4 worm cellular contexts compared by ENCODE assay signal in the genomic region with DNA sequence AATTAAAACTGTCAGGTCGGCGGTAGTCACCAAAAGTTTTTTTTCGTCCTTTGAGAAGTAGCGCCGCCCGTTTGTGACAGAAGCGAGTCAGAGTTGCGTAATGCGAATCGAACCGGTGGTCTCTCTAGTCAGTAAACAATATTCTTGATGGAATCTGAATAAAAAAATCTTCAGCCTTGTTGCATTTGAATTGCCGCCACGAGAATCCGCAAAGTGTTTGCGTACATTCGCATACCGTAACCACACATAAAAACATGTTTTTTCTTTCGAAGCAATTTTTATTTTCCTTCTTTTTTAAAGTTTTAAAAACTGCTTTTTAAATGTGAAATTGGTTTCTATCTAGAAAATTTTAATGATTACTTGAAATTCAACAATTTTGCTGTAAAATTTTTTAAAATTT.
TF ChIP-seq lines count a peak whose summit lies in the region.

No protein-coding gene starts in this region.

TF ChIP-seq in whole organism, L1 larva, 84 proteins besides CTCF, POLR2A, EP300 and RAD21:
- peak in 1 of 2 experiments; percentile 41 for TF ChIP-seq lin-35 (GFP tag; optimal IDR thresholded peaks at IDR 0.05; lab: Kevin White, UChicago)
- no peak for TF ChIP-seq tbx-2 (tag; optimal IDR thresholded peaks at IDR 0.05; lab: Kevin White, UChicago)
- TF ChIP-seq ceh-8 (GFP tag; optimal IDR thresholded peaks at IDR 0.05; lab: Kevin White, UChicago): no peak
- TF ChIP-seq lin-15B (tag; optimal IDR thresholded peaks at IDR 0.05; lab: Kevin White, UChicago): no peak
- peak in 1 of 2 experiments; percentile 17 for TF ChIP-seq efl-1 (optimal IDR thresholded peaks at IDR 0.05; lab: Kevin White, UChicago)
- TF ChIP-seq efl-1 (GFP tag; optimal IDR thresholded peaks at IDR 0.05 in 1 of 2; lab: Kevin White, UChicago): peak; percentile 51 to 72
- TF ChIP-seq dpl-1 (GFP tag; optimal IDR thresholded peaks at IDR 0.05; lab: Kevin White, UChicago): peak in 2 of 3 experiments; percentile 32 to 45
- peak in 1 of 2 experiments; percentile 76 for TF ChIP-seq lsy-2 (tag; optimal IDR thresholded peaks at IDR 0.05; lab: Kevin White, UChicago)
TF ChIP-seq in whole organism, L1 larva: peak in this region for 4.

TF ChIP-seq in whole organism, L4 larva, 104 proteins besides CTCF, POLR2A, EP300 and RAD21:
- peak in 1 of 2 experiments; percentile 52 for TF ChIP-seq lsy-2 (tag; optimal IDR thresholded peaks at IDR 0.05; lab: Kevin White, UChicago)
- no peak for TF ChIP-seq nhr-48 (tag; optimal IDR thresholded peaks at IDR 0.05; lab: Kevin White, UChicago)
- peak; percentile 17 for TF ChIP-seq dpl-1 (GFP tag; optimal IDR thresholded peaks at IDR 0.05; lab: Kevin White, UChicago)

TF ChIP-seq in whole organism, mixed stage, embryonic, 35 proteins besides CTCF, POLR2A, EP300 and RAD21:
- TF ChIP-seq snpc-4 (tag; optimal IDR thresholded peaks at IDR 0.05; lab: Kevin White, UChicago) (no peak), drap-1 (GFP tag; optimal IDR thresholded peaks at IDR 0.05; lab: Kevin White, UChicago) (no peak), ceh-39 (tag; optimal IDR thresholded peaks at IDR 0.05; lab: Kevin White, UChicago) (no peak), nhr-28 (tag; optimal IDR thresholded peaks at IDR 0.05; lab: Kevin White, UChicago) (no peak), lsy-2 (tag; optimal IDR thresholded peaks at IDR 0.05; lab: Kevin White, UChicago) (peak; percentile 63)

TF ChIP-seq in whole organism, young adult, 124 proteins besides CTCF, POLR2A, EP300 and RAD21:
- no peak for TF ChIP-seq lin-35 (GFP tag; optimal IDR thresholded peaks at IDR 0.05; lab: Kevin White, UChicago)
- TF ChIP-seq snpc-4 (GFP tag; optimal IDR thresholded peaks at IDR 0.05; lab: Kevin White, UChicago): no peak
- TF ChIP-seq snpc-4 (tag; optimal IDR thresholded peaks at IDR 0.05; lab: Kevin White, UChicago): no peak
- no peak for TF ChIP-seq T26A5.8 (tag; optimal IDR thresholded peaks at IDR 0.05; lab: Kevin White, UChicago)
- no peak for TF ChIP-seq B0336.3 (GFP tag; IDR thresholded peaks at IDR 0.05; lab: Robert Waterston, UW)
- no peak for TF ChIP-seq B0019.2 (GFP tag; conservative IDR thresholded peaks at IDR 0.05; lab: Robert Waterston, UW)
- no peak for TF ChIP-seq B0035.1 (tag; optimal IDR thresholded peaks at IDR 0.05; lab: Kevin White, UChicago)
- no peak for TF ChIP-seq ekl-4 (GFP tag; IDR thresholded peaks at IDR 0.05; lab: Robert Waterston, UW)
- no peak for TF ChIP-seq F55B11.4 (tag; optimal IDR thresholded peaks at IDR 0.05; lab: Kevin White, UChicago; ENCODE audit: borderline replicate concordance, insufficient read depth)
- no peak for TF ChIP-seq F57A8.1 (GFP tag; optimal IDR thresholded peaks at IDR 0.05; lab: Kevin White, UChicago)
- TF ChIP-seq attf-6 (GFP tag; IDR thresholded peaks at IDR 0.05; lab: Robert Waterston, UW): no peak
- TF ChIP-seq lsl-1 (GFP tag; optimal IDR thresholded peaks at IDR 0.05; lab: Kevin White, UChicago): peak; percentile 76
- no peak for TF ChIP-seq B0261.1 (tag; optimal IDR thresholded peaks at IDR 0.05; lab: Kevin White, UChicago)
- TF ChIP-seq efl-1 (GFP tag; optimal IDR thresholded peaks at IDR 0.05; lab: Kevin White, UChicago): peak; percentile 67
- TF ChIP-seq lin-54 (GFP tag; optimal IDR thresholded peaks at IDR 0.05; lab: Kevin White, UChicago): peak; percentile 77
- no peak for TF ChIP-seq nhr-90 (tag; optimal IDR thresholded peaks at IDR 0.05; lab: Kevin White, UChicago)
- TF ChIP-seq atf-7 (tag; optimal IDR thresholded peaks at IDR 0.05; lab: Kevin White, UChicago): no peak
- no peak for TF ChIP-seq ets-4 (GFP tag; optimal IDR thresholded peaks at IDR 0.05; lab: Kevin White, UChicago)
- no peak for TF ChIP-seq aptf-2 (GFP tag; conservative IDR thresholded peaks at IDR 0.05; lab: Robert Waterston, UW)
- TF ChIP-seq xnd-1 (tag; optimal IDR thresholded peaks at IDR 0.05; lab: Kevin White, UChicago): peak; percentile 10
- no peak for TF ChIP-seq ama-1 (optimal IDR thresholded peaks at IDR 0.05; lab: Kevin White, UChicago)
- no peak for TF ChIP-seq ama-1 (GFP tag; optimal IDR thresholded peaks at IDR 0.05; lab: Kevin White, UChicago)
- TF ChIP-seq F33H1.4 (GFP tag; IDR thresholded peaks at IDR 0.05; lab: Robert Waterston, UW): peak; percentile 41; the same call in 1 of the 2 replicates
- no peak for TF ChIP-seq ztf-6 (GFP tag; IDR thresholded peaks at IDR 0.05; lab: Robert Waterston, UW)
- no peak for TF ChIP-seq hsf-1 (GFP tag; IDR thresholded peaks at IDR 0.05; lab: Robert Waterston, UW)
- TF ChIP-seq bed-2 (GFP tag; IDR thresholded peaks at IDR 0.05; lab: Robert Waterston, UW): no peak
- TF ChIP-seq lag-1 (GFP tag; IDR thresholded peaks at IDR 0.05; lab: Robert Waterston, UW): no peak
- no peak for TF ChIP-seq ztf-3 (GFP tag; optimal IDR thresholded peaks at IDR 0.05; lab: Kevin White, UChicago)
- TF ChIP-seq dox-1 (GFP tag; IDR thresholded peaks at IDR 0.05; lab: Robert Waterston, UW): no peak
- no peak for TF ChIP-seq ceh-40 (GFP tag; IDR thresholded peaks at IDR 0.05; lab: Robert Waterston, UW)
- TF ChIP-seq pbrm-1 (GFP tag; IDR thresholded peaks at IDR 0.05; lab: Robert Waterston, UW): no peak
- TF ChIP-seq Y53G8AR.9 (GFP tag; conservative IDR thresholded peaks at IDR 0.05; lab: Robert Waterston, UW): no peak
- no peak for TF ChIP-seq him-1 (tag; optimal IDR thresholded peaks at IDR 0.05; lab: Kevin White, UChicago)
- no peak for TF ChIP-seq hlh-12 (tag; optimal IDR thresholded peaks at IDR 0.05; lab: Kevin White, UChicago)
- TF ChIP-seq dpl-1 (GFP tag; optimal IDR thresholded peaks at IDR 0.05; lab: Kevin White, UChicago): peak; percentile 35
- no peak for TF ChIP-seq rcor-1 (GFP tag; IDR thresholded peaks at IDR 0.05; lab: Robert Waterston, UW)
- TF ChIP-seq mcd-1 (GFP tag; IDR thresholded peaks at IDR 0.05; lab: Robert Waterston, UW): no peak
- no peak for TF ChIP-seq ccch-3 (GFP tag; optimal IDR thresholded peaks at IDR 0.05; lab: Kevin White, UChicago)
- TF ChIP-seq nhr-80 (tag; optimal IDR thresholded peaks at IDR 0.05; lab: Kevin White, UChicago): no peak
- TF ChIP-seq attf-3 (GFP tag; conservative IDR thresholded peaks at IDR 0.05; lab: Robert Waterston, UW): no peak
- no peak for TF ChIP-seq tbp1 (GFP tag; optimal IDR thresholded peaks at IDR 0.05; lab: Kevin White, UChicago)
- TF ChIP-seq hlh-26 (GFP tag; conservative IDR thresholded peaks at IDR 0.05; lab: Robert Waterston, UW): no peak
- TF ChIP-seq unc-130 (GFP tag; optimal IDR thresholded peaks at IDR 0.05; lab: Kevin White, UChicago): no peak
- 0 out of 2 replicates have a peak, but pooled peaks have one; percentile 29 for TF ChIP-seq D2030.7 (GFP tag; IDR thresholded peaks at IDR 0.05; lab: Robert Waterston, UW)
- no peak for TF ChIP-seq gei-17 (GFP tag; optimal IDR thresholded peaks at IDR 0.05; lab: Kevin White, UChicago)
- TF ChIP-seq sdz-38 (tag; optimal IDR thresholded peaks at IDR 0.05; lab: Kevin White, UChicago): no peak
- TF ChIP-seq F52B5.7 (tag; optimal IDR thresholded peaks at IDR 0.05; lab: Kevin White, UChicago): no peak
- no peak for TF ChIP-seq nfya-2 (GFP tag; IDR thresholded peaks at IDR 0.05; lab: Robert Waterston, UW)
- no peak for TF ChIP-seq egl-18 (GFP tag; IDR thresholded peaks at IDR 0.05; lab: Robert Waterston, UW)
- no peak for TF ChIP-seq nhr-27 (tag; optimal IDR thresholded peaks at IDR 0.05; lab: Kevin White, UChicago)
- no peak for TF ChIP-seq sptf-2 (GFP tag; optimal IDR thresholded peaks at IDR 0.05; lab: Kevin White, UChicago)
- no peak for TF ChIP-seq aptf-3 (GFP tag; IDR thresholded peaks at IDR 0.05; lab: Robert Waterston, UW)
